Worm (Caenorhabditis elegans): ENCODE data around the gene glb-27.
A peak's percentile ranks its signal among the peaks of the same experiment; 100 is the strongest.

- peak; percentile 33 for TF ChIP-seq ama-1 (optimal IDR thresholded peaks at IDR 0.05)
- TF ChIP-seq fkh-10 (GFP tag; optimal IDR thresholded peaks at IDR 0.05): no peak
- no peak for TF ChIP-seq nhr-11 (tag; optimal IDR thresholded peaks at IDR 0.05)
- no peak for TF ChIP-seq ztf-16 (tag; optimal IDR thresholded peaks at IDR 0.05)
- no peak for TF ChIP-seq sox-4 (tag; optimal IDR thresholded peaks at IDR 0.05)
- TF ChIP-seq ttx-3 (tag; optimal IDR thresholded peaks at IDR 0.05): no peak
- TF ChIP-seq ceh-9 (tag; optimal IDR thresholded peaks at IDR 0.05): no peak
- TF ChIP-seq pqm-1 (tag; optimal IDR thresholded peaks at IDR 0.05): no peak
- TF ChIP-seq ref-2 (tag; optimal IDR thresholded peaks at IDR 0.05): no peak
- TF ChIP-seq ahr-1 (tag; optimal IDR thresholded peaks at IDR 0.05): no peak
Observed at ce11 chrII:8583035-8583434, 27.0 kb upstream of the glb-27 start.

Data from whole organism, late embryonic.